Worm (Caenorhabditis elegans): ENCODE results near the gene T05B9.2.

ce11 chrII:11259766-11260165 is 4.1 kb downstream of the T05B9.2 start:
- TF ChIP-seq snpc-4 (tag; optimal IDR thresholded peaks at IDR 0.05) = no peak
- no peak for TF ChIP-seq skn-1 (tag; optimal IDR thresholded peaks at IDR 0.05)

Data from whole organism, L2 larva.